Fruit fly (Drosophila melanogaster) whole organism, adult: ENCODE measurements around the gene Elp1.

Experiments
- CG11617 ChIP-seq: fragments of 200-800 bp; sonication (Bioruptor generic); optimal IDR thresholded peaks from 2 replicates; lab custom pipeline; 2017; ENCODE audit warnings: mild to moderate bottlenecking, missing biosample characterization, missing genetic modification reagents, missing genetic modification characterization
- CG14711 ChIP-seq: fragments of 200-800 bp; sonication (Bioruptor generic); optimal IDR thresholded peaks from 2 replicates; lab custom pipeline; 2018; ENCODE audit warnings: missing biosample characterization, mild to moderate bottlenecking, missing genetic modification characterization, moderate library complexity
- CG1620 ChIP-seq: fragments of 200-800 bp; sonication (Bioruptor generic); optimal IDR thresholded peaks from 2 replicates; lab custom pipeline; 2016; ENCODE audit warnings: missing biosample characterization, missing genetic modification characterization
- CG5204 ChIP-seq: fragments of 200-800 bp; sonication (Bioruptor generic); optimal IDR thresholded peaks from 2 replicates; lab custom pipeline; 2016; ENCODE audit warnings: missing biosample characterization, missing genetic modification characterization
- CG7045 ChIP-seq: fragments of 200-800 bp; sonication (Bioruptor generic); optimal IDR thresholded peaks from 2 replicates; lab custom pipeline; 2017; ENCODE audit warnings: missing biosample characterization, mild to moderate bottlenecking, missing genetic modification characterization
- Clk ChIP-seq: fragments of 200-800 bp; sonication (Bioruptor generic); optimal IDR thresholded peaks from 2 replicates; lab custom pipeline; 2017; ENCODE audit warnings: missing biosample characterization, missing genetic modification characterization
- Hr96 ChIP-seq: fragments of 200-800 bp; sonication (Bioruptor generic); optimal IDR thresholded peaks from 2 replicates; lab custom pipeline; 2016; ENCODE audit warnings: missing biosample characterization, missing genetic modification characterization
- Mnt ChIP-seq: fragments of 200-800 bp; sonication (Bioruptor generic); optimal IDR thresholded peaks from 2 replicates; lab custom pipeline; 2016; ENCODE audit warnings: missing biosample characterization, mild to moderate bottlenecking, missing genetic modification characterization
- bab1 ChIP-seq: fragments of 200-800 bp; sonication (Bioruptor generic); optimal IDR thresholded peaks from 3 replicates; lab custom pipeline; 2019; ENCODE audit warnings: missing biosample characterization, mild to moderate bottlenecking, missing genetic modification characterization, moderate library complexity
- cic ChIP-seq: fragments of 200-800 bp; sonication (Bioruptor generic); optimal IDR thresholded peaks from 2 replicates; lab custom pipeline; 2017; ENCODE audit warnings: missing biosample characterization, mild to moderate bottlenecking, missing genetic modification characterization, moderate library complexity
- kay ChIP-seq: fragments of 200-800 bp; sonication (Bioruptor generic); peaks from one replicate; lab custom pipeline; 2016; ENCODE audit warnings: missing biosample characterization, missing genetic modification characterization, borderline replicate concordance
- tj ChIP-seq: fragments of 200-800 bp; sonication (Bioruptor generic); optimal IDR thresholded peaks from 3 replicates; lab custom pipeline; 2017; ENCODE audit warnings: missing biosample characterization, mild to moderate bottlenecking, missing genetic modification characterization, moderate library complexity
- toe ChIP-seq: fragments of 200-800 bp; sonication (Bioruptor generic); optimal IDR thresholded peaks from 2 replicates; lab custom pipeline; 2016; ENCODE audit warnings: missing biosample characterization, missing genetic modification characterization

- TF ChIP-seq Mnt (GFP tag; lab: Kevin White, UChicago), result peak; percentile 54
- no peak for TF ChIP-seq cic (GFP tag; lab: Kevin White, UChicago)
- no peak for TF ChIP-seq toe (GFP tag; lab: Kevin White, UChicago)
- TF ChIP-seq bab1 (GFP tag; lab: Kevin White, UChicago), result no peak
- TF ChIP-seq Clk (GFP tag; lab: Kevin White, UChicago), result no peak
- peak; percentile 95 for TF ChIP-seq tj (GFP tag; lab: Kevin White, UChicago)
- TF ChIP-seq CG11617 (GFP tag; lab: Kevin White, UChicago), result no peak
- no peak for TF ChIP-seq CG7045
- no peak for TF ChIP-seq CG14711 (tag; lab: Kevin White, UChicago)
- no peak for TF ChIP-seq CG1620 (GFP tag; lab: Kevin White, UChicago)
- no peak for TF ChIP-seq Hr96 (GFP tag; lab: Kevin White, UChicago)
- no peak for TF ChIP-seq CG5204
- TF ChIP-seq kay (GFP tag; lab: Kevin White, UChicago), result peak; percentile 80
Measured at dm6 chr3R:11639946-11640588, 10.7 kb upstream of the Elp1 start.
